Worm (Caenorhabditis elegans) whole organism, L2 larva: ENCODE measurements around the gene sbp-1.

Source experiments
- C34F6.9 ChIP-seq: fragments of 150-350 bp; optimal IDR thresholded peaks from 2 replicates; lab custom pipeline; 2014; ENCODE audit warnings: missing biosample characterization, missing genetic modification characterization
- R02D3.7 ChIP-seq: fragments of 150-350 bp; optimal IDR thresholded peaks from 2 replicates; lab custom pipeline; 2014; ENCODE audit warnings: missing biosample characterization, missing genetic modification characterization
- Y55F3AM.14 ChIP-seq: fragments of 200-800 bp; sonication (Bioruptor generic); optimal IDR thresholded peaks from 2 replicates; lab custom pipeline; 2018; ENCODE audit warnings: mild to moderate bottlenecking, missing genetic modification characterization, missing compliant biosample characterization
- alr-1 ChIP-seq: fragments of 150-350 bp; optimal IDR thresholded peaks from 2 replicates; lab custom pipeline; 2014; ENCODE audit warnings: missing biosample characterization, missing genetic modification characterization
- aly-2 ChIP-seq: fragments of 150-350 bp; optimal IDR thresholded peaks from 2 replicates; lab custom pipeline; 2014; ENCODE audit warnings: missing biosample characterization, missing genetic modification characterization
- ama-1 ChIP-seq: fragments of 150-350 bp; optimal IDR thresholded peaks from 2 replicates; lab custom pipeline; 2018; ENCODE audit warnings: inconsistent platforms
- crh-2 ChIP-seq: sonication (generic microtip); optimal IDR thresholded peaks from 2 replicates; lab custom pipeline; 2017; ENCODE audit warnings: missing biosample characterization, missing genetic modification characterization
- egl-27 ChIP-seq: sonication (generic microtip); optimal IDR thresholded peaks from 3 replicates; lab custom pipeline; 2017; ENCODE audit warnings: missing biosample characterization, missing genetic modification reagents, missing genetic modification characterization
- elt-1 ChIP-seq: fragments of 150-350 bp; optimal IDR thresholded peaks from 2 replicates; lab custom pipeline; 2014; ENCODE audit warnings: missing biosample characterization, missing genetic modification characterization
- fos-1 ChIP-seq: fragments of 150-350 bp; optimal IDR thresholded peaks from 2 replicates; lab custom pipeline; 2014; ENCODE audit warnings: missing biosample characterization, missing genetic modification characterization
- gmeb-1 ChIP-seq: fragments of 150-350 bp; optimal IDR thresholded peaks from 2 replicates; lab custom pipeline; 2014; ENCODE audit warnings: missing biosample characterization, missing genetic modification characterization
- lin-13 ChIP-seq: fragments of 150-350 bp; optimal IDR thresholded peaks from 2 replicates; lab custom pipeline; 2014; ENCODE audit warnings: missing biosample characterization, missing genetic modification reagents, missing genetic modification characterization
- lin-39 ChIP-seq: fragments of 150-350 bp; optimal IDR thresholded peaks from 2 replicates; lab custom pipeline; 2014; ENCODE audit warnings: missing biosample characterization, missing genetic modification reagents, missing genetic modification characterization
- lsy-2 ChIP-seq, 2 experiments: fragments of 150-350 bp in 1 of 2; sonication (generic microtip) in 1 of 2; optimal IDR thresholded peaks; 2 replicates each; lab custom pipeline; 2014 to 2017; ENCODE audit warnings: missing biosample characterization in 2 of 2, missing genetic modification characterization in 2 of 2
- mab-5 ChIP-seq: fragments of 150-350 bp; optimal IDR thresholded peaks from 2 replicates; lab custom pipeline; 2014; ENCODE audit warnings: missing biosample characterization, missing genetic modification characterization
- mdl-1 ChIP-seq, 2 experiments: fragments of 150-350 bp in 1 of 2; sonication (generic microtip) in 1 of 2; optimal IDR thresholded peaks; 2 replicates each; lab custom pipeline; 2017; ENCODE audit warnings: missing biosample characterization in 2 of 2, missing genetic modification characterization in 2 of 2
- nhr-11 ChIP-seq: fragments of 150-350 bp; optimal IDR thresholded peaks from 2 replicates; lab custom pipeline; 2014; ENCODE audit warnings: missing biosample characterization, missing genetic modification characterization
- nhr-12 ChIP-seq: fragments of 150-350 bp; optimal IDR thresholded peaks from 2 replicates; lab custom pipeline; 2014; ENCODE audit warnings: missing biosample characterization, missing genetic modification characterization
- nhr-21 ChIP-seq: fragments of 150-350 bp; optimal IDR thresholded peaks from 2 replicates; lab custom pipeline; 2014; ENCODE audit warnings: missing biosample characterization, missing genetic modification characterization
- nhr-23 ChIP-seq: fragments of 150-350 bp; optimal IDR thresholded peaks from 2 replicates; lab custom pipeline; 2014; ENCODE audit warnings: missing biosample characterization, missing genetic modification reagents, missing genetic modification characterization
- nhr-25 ChIP-seq: fragments of 150-350 bp; sonication (generic microtip); optimal IDR thresholded peaks from 3 replicates; lab custom pipeline; 2014; ENCODE audit warnings: missing biosample characterization, missing genetic modification characterization
- nhr-6 ChIP-seq: fragments of 150-350 bp; optimal IDR thresholded peaks from 2 replicates; lab custom pipeline; 2014; ENCODE audit warnings: missing biosample characterization, missing genetic modification characterization
- nhr-77 ChIP-seq: fragments of 150-350 bp; optimal IDR thresholded peaks from 2 replicates; lab custom pipeline; 2014; ENCODE audit warnings: missing biosample characterization, missing genetic modification characterization
- peb-1 ChIP-seq: fragments of 150-350 bp; optimal IDR thresholded peaks from 2 replicates; lab custom pipeline; 2014; ENCODE audit warnings: missing biosample characterization, missing genetic modification characterization
- sem-4 ChIP-seq: fragments of 150-350 bp; optimal IDR thresholded peaks from 2 replicates; lab custom pipeline; 2014; ENCODE audit warnings: missing biosample characterization, missing genetic modification reagents, missing genetic modification characterization
- skn-1 ChIP-seq: sonication (generic microtip); optimal IDR thresholded peaks from 2 replicates; lab custom pipeline; 2017; ENCODE audit warnings: missing biosample characterization, missing genetic modification characterization
- sma-3 ChIP-seq: sonication (generic microtip); optimal IDR thresholded peaks from 2 replicates; lab custom pipeline; 2016; ENCODE audit warnings: missing genetic modification reagents, missing genetic modification characterization, missing compliant biosample characterization
- sma-9 ChIP-seq, 2 experiments: fragments of 150-350 bp in 1 of 2; sonication (generic microtip) in 1 of 2; optimal IDR thresholded peaks; 2 replicates each; lab custom pipeline; 2014 to 2016; ENCODE audit warnings: missing genetic modification characterization in 2 of 2, mild to moderate bottlenecking in 1 of 2, missing biosample characterization in 1 of 2, missing compliant biosample characterization in 1 of 2, missing genetic modification reagents in 1 of 2, moderate library complexity in 1 of 2
- snpc-4 ChIP-seq: fragments of 150-350 bp; optimal IDR thresholded peaks from 2 replicates; lab custom pipeline; 2014; ENCODE audit warnings: missing biosample characterization, missing genetic modification characterization
- unc-39 ChIP-seq: fragments of 150-350 bp; optimal IDR thresholded peaks from 2 replicates; lab custom pipeline; 2014; ENCODE audit warnings: missing biosample characterization, missing genetic modification characterization
- unc-55 ChIP-seq: fragments of 150-350 bp; sonication (generic microtip); optimal IDR thresholded peaks from 3 replicates; lab custom pipeline; 2014; ENCODE audit warnings: missing biosample characterization, missing genetic modification reagents, missing genetic modification characterization
- zag-1 ChIP-seq: fragments of 150-350 bp; optimal IDR thresholded peaks from 2 replicates; lab custom pipeline; 2014; ENCODE audit warnings: missing biosample characterization, missing genetic modification characterization
- ztf-1 ChIP-seq: fragments of 200-800 bp; sonication (Bioruptor generic); conservative IDR thresholded peaks from 2 replicates; pipeline ENCODE4 v1.3.6; 2022; ENCODE audit warnings: missing genetic modification characterization, missing compliant biosample characterization
- ztf-4 ChIP-seq: fragments of 150-350 bp; optimal IDR thresholded peaks from 2 replicates; lab custom pipeline; 2014; ENCODE audit warnings: missing biosample characterization, missing genetic modification characterization

sbp-1 gene

DNA sequence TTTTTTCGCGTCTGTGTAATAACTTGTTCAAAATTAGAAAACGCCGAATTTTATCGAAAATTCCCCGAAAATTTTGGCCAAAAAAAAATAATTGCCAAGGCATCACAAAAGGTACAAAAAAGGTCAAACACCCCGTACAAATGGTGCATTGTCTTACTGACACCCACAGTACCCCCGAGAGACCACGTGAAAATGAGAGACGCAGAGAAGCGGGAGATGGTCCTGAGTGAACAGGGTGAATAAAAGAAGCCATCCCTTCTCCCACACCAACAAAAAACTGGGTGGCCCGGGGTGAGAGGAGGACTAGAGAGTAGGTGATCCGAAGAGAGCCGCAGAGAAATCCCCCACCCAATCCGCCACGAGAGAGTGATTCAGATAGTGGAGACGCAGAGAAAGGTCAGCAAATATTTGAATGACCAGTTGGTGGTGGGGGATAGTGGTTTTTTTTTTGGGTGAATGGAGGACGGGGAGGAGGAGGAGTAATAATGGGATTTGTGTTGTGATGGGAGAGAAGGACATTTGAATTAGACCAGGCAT lies 39.0 kb upstream of the sbp-1 start:
- TF ChIP-seq ztf-4 (tag; lab: Kevin White, UChicago) (no peak), Y55F3AM.14 (GFP tag; lab: Kevin White, UChicago) (no peak), sem-4 (no peak), R02D3.7 (tag; lab: Kevin White, UChicago) (no peak), sma-3 (GFP tag; lab: Kevin White, UChicago) (no peak), snpc-4 (tag; lab: Kevin White, UChicago) (no peak), nhr-21 (no peak)

DNA sequence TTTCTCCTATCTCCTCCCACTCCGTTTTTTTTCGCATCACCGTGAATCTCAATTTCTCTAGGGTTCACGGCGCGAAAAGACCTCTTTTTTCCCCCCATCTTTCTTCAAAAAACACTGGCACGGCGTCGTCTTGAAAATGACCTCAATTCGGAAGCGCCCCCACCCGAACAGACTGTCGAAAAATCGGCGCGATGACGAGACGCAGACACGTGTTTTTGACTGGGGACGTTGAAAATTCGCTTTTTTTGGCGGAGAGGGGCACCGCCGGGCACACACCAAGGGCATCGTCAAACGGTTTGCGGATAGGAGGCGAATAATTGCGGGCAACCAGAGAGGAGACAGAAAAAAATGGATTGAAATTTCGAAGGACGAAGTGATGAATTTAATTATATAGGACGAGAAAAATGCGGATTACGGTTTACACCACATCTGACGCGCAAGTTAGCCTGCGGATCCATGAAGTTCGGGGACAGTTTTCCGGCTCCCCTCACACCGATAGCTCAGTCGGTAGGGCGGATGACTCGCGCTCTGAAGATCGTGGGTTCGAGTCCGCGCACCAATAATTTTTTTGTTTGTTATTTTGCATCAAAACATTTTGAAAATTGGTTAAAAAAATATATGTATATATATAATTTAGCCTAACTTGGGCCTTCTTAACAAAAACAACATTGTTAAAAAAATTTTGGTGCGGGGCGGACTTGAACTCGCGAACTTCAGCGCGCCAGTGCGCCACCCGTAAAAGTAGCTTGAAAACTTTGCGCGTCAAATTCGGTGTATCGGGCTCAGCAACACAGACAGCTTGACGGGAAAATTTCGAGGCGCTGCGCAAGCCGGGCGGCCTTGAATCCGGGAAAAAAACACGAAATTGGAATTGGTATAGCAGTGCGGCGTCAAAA lies 36.4 kb upstream of the sbp-1 start:
- TF ChIP-seq mab-5 (tag; lab: Kevin White, UChicago) (no peak), sma-3 (GFP tag; lab: Kevin White, UChicago) (no peak), nhr-23 (tag; lab: Kevin White, UChicago) (no peak), nhr-12 (tag; lab: Kevin White, UChicago) (no peak), fos-1 (tag; lab: Kevin White, UChicago) (peak; percentile 11), nhr-25 (tag; lab: Kevin White, UChicago) (peak; percentile 33)

DNA sequence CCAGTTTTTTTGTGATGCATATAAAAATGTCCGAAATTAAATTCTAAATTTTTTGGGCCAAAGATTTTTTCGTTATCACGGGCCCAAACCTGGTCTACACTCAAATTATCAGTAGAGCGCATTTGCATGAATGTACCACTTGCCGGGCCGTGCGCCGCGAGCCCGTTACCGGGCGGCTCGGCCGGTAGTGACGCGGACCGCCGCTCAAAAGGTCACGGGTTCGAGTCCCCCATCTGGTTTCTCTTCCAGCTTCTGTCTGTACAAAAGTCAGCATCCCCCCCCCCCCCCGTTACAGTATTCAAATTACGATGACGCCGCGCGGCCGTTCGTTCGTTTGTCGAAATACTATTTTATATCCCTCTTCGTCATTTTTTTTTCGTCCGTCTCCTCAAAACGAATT lies 34.9 kb upstream of the sbp-1 start:
- TF ChIP-seq unc-39 (tag; lab: Kevin White, UChicago): no peak
- TF ChIP-seq ztf-1 (GFP tag; lab: Robert Waterston, UW): no peak
- TF ChIP-seq gmeb-1: no peak
- no peak for TF ChIP-seq R02D3.7 (tag; lab: Kevin White, UChicago)
- TF ChIP-seq egl-27 (tag; lab: Kevin White, UChicago): no peak
- TF ChIP-seq nhr-25 (tag; lab: Kevin White, UChicago): no peak
- TF ChIP-seq zag-1 (tag; lab: Kevin White, UChicago): no peak
- no peak for TF ChIP-seq unc-55
- TF ChIP-seq skn-1 (tag; lab: Kevin White, UChicago): no peak
- no peak for TF ChIP-seq Y55F3AM.14 (GFP tag; lab: Kevin White, UChicago)
- TF ChIP-seq nhr-6 (tag; lab: Kevin White, UChicago): no peak
- TF ChIP-seq aly-2: no peak
- TF ChIP-seq mdl-1 (tag; optimal IDR thresholded peaks at IDR 0.05; lab: Kevin White, UChicago): no peak
- TF ChIP-seq lin-39: no peak
- no peak for TF ChIP-seq nhr-12 (tag; lab: Kevin White, UChicago)
- TF ChIP-seq ama-1 (lab: Kevin White, UChicago): no peak
- no peak for TF ChIP-seq lin-13
- TF ChIP-seq crh-2: no peak
- TF ChIP-seq nhr-11: no peak
- no peak for TF ChIP-seq lsy-2 (tag; optimal IDR thresholded peaks at IDR 0.05; lab: Kevin White, UChicago)
- TF ChIP-seq, all 48 proteins: peak for 0

DNA sequence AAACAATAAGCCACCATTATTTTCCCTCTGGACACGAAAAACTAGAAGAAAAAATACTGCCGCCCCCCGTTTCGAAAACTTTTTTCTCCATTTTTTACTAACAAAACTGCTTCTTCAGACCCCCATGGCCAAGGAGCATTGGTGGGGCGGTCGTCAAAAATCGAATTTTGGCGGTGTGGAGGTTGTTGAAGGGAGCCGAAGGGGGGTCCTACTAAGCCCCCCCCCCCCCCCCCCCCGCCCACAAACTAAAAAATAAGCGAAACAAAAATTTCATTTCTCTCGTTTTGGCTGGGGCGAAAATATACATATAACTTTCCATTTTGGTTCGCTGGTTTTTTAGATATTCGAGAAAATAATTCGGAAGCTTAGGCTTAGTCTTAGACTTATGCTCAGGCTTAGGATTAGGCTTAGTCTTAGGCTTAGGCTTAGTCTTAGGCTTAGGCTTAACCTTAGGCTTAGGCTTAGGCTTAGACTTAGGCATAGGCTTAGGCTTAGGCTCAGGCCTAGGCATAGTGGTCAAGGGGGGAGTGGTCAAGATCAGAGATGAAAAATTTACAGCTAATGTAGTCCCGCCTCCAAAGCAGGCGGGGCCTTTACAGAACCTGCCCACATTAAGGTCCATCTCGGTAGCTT lies 32.4 kb upstream of the sbp-1 start:
- TF ChIP-seq mdl-1 (tag; optimal IDR thresholded peaks at IDR 0.05; lab: Kevin White, UChicago) (no peak), peb-1 (tag; lab: Kevin White, UChicago) (no peak), lin-13 (no peak), alr-1 (tag; lab: Kevin White, UChicago) (no peak), C34F6.9 (tag; lab: Kevin White, UChicago) (no peak), ztf-1 (GFP tag; lab: Robert Waterston, UW) (no peak), sma-9 (GFP tag; optimal IDR thresholded peaks at IDR 0.05; lab: Kevin White, UChicago) (no peak), sma-9 (tag; optimal IDR thresholded peaks at IDR 0.05; lab: Kevin White, UChicago) (no peak), elt-1 (no peak), nhr-12 (tag; lab: Kevin White, UChicago) (no peak), crh-2 (no peak), aly-2 (no peak), lin-39 (no peak), nhr-77 (tag; lab: Kevin White, UChicago) (no peak)
- TF ChIP-seq, all 48 proteins: peak for 0
